Worm (Caenorhabditis elegans) whole organism, late embryonic: ENCODE measurements around the gene nkb-2.
A peak's percentile ranks its signal among the peaks of the same experiment; 100 is the strongest.

Experiments
- K09A11.1 ChIP-seq: sonication (generic microtip); optimal IDR thresholded peaks from 2 replicates; lab custom pipeline; 2017; ENCODE audit warnings: antibody characterized with exemption, mild to moderate bottlenecking, missing genetic modification characterization, missing compliant biosample characterization; ENCODE audit not compliant: insufficient read depth
- T23F11.4 ChIP-seq: fragments of 200-800 bp; sonication (Bioruptor generic); optimal IDR thresholded peaks from 2 replicates; lab custom pipeline; 2018; ENCODE audit warnings: mild to moderate bottlenecking, missing genetic modification characterization, missing compliant biosample characterization
- Y22D7AL.16 ChIP-seq: sonication (generic microtip); optimal IDR thresholded peaks from 2 replicates; lab custom pipeline; 2016; ENCODE audit warnings: missing genetic modification characterization, missing compliant biosample characterization
- ama-1 ChIP-seq: fragments of 150-350 bp; optimal IDR thresholded peaks from 2 replicates; lab custom pipeline; 2014
- ceh-14 ChIP-seq: sonication (generic microtip); optimal IDR thresholded peaks from 2 replicates; lab custom pipeline; 2016; ENCODE audit warnings: missing genotype, missing genetic modification characterization, missing compliant biosample characterization
- ceh-18 ChIP-seq: sonication (generic microtip); optimal IDR thresholded peaks from 2 replicates; lab custom pipeline; 2016; ENCODE audit warnings: missing genetic modification characterization, missing compliant biosample characterization
- ceh-22 ChIP-seq: sonication (generic microtip); optimal IDR thresholded peaks from 2 replicates; lab custom pipeline; 2017; ENCODE audit warnings: missing biosample characterization, missing genetic modification characterization
- ceh-24 ChIP-seq: sonication (generic microtip); optimal IDR thresholded peaks from 2 replicates; lab custom pipeline; 2016; ENCODE audit warnings: mild to moderate bottlenecking, missing genetic modification characterization, missing compliant biosample characterization
- ceh-30 ChIP-seq: fragments of 150-350 bp; optimal IDR thresholded peaks from 2 replicates; lab custom pipeline; 2014; ENCODE audit warnings: missing biosample characterization, missing genetic modification characterization
- ceh-34 ChIP-seq: sonication (generic microtip); optimal IDR thresholded peaks from 2 replicates; lab custom pipeline; 2016; ENCODE audit warnings: mild to moderate bottlenecking, missing genetic modification characterization, missing compliant biosample characterization
- ceh-48 ChIP-seq: sonication (generic microtip); optimal IDR thresholded peaks from 2 replicates; lab custom pipeline; 2016; ENCODE audit warnings: missing genetic modification characterization, inconsistent platforms, missing compliant biosample characterization
- ceh-6 ChIP-seq: fragments of 200-800 bp; sonication (Bioruptor generic); optimal IDR thresholded peaks from 2 replicates; lab custom pipeline; 2018; ENCODE audit warnings: mild to moderate bottlenecking, missing genetic modification characterization, missing compliant biosample characterization
- ceh-9 ChIP-seq: sonication (generic microtip); optimal IDR thresholded peaks from 2 replicates; lab custom pipeline; 2016; ENCODE audit warnings: mild to moderate bottlenecking, missing genetic modification characterization, inconsistent platforms, missing compliant biosample characterization
- dve-1 ChIP-seq: sonication (generic microtip); optimal IDR thresholded peaks from 2 replicates; lab custom pipeline; 2017; ENCODE audit warnings: antibody characterized with exemption, mild to moderate bottlenecking, missing genetic modification characterization, missing compliant biosample characterization
- elt-2 ChIP-seq: sonication (generic microtip); optimal IDR thresholded peaks from 2 replicates; lab custom pipeline; 2016; ENCODE audit warnings: missing genetic modification reagents, missing genetic modification characterization, missing compliant biosample characterization
- eyg-1 ChIP-seq: sonication (generic microtip); optimal IDR thresholded peaks from 2 replicates; lab custom pipeline; 2016; ENCODE audit warnings: missing genotype, missing genetic modification characterization, missing compliant biosample characterization
- fkh-6 ChIP-seq: sonication (generic microtip); optimal IDR thresholded peaks from 2 replicates; lab custom pipeline; 2016; ENCODE audit warnings: missing genetic modification characterization, missing compliant biosample characterization
- hlh-15 ChIP-seq: sonication (generic microtip); optimal IDR thresholded peaks from 2 replicates; lab custom pipeline; 2016; ENCODE audit warnings: missing genetic modification characterization, missing compliant biosample characterization
- hlh-30 ChIP-seq: sonication (generic microtip); optimal IDR thresholded peaks from 2 replicates; lab custom pipeline; 2017; ENCODE audit warnings: antibody characterized with exemption, missing genetic modification characterization, missing compliant biosample characterization; ENCODE audit not compliant: insufficient read depth
- lin-11 ChIP-seq: fragments of 200-800 bp; sonication (Bioruptor generic); optimal IDR thresholded peaks from 2 replicates; lab custom pipeline; 2018; ENCODE audit warnings: mild to moderate bottlenecking, missing genetic modification characterization, missing compliant biosample characterization
- madf-2 ChIP-seq: sonication (generic microtip); optimal IDR thresholded peaks from 2 replicates; lab custom pipeline; 2017; ENCODE audit warnings: missing genetic modification characterization, missing compliant biosample characterization
- nfya-1 ChIP-seq: sonication (generic microtip); optimal IDR thresholded peaks from 2 replicates; lab custom pipeline; 2017; ENCODE audit warnings: missing genetic modification characterization, mild to moderate bottlenecking, missing compliant biosample characterization, antibody characterized with exemption, moderate library complexity
- npax-4 ChIP-seq: sonication (generic microtip); optimal IDR thresholded peaks from 2 replicates; lab custom pipeline; 2016; ENCODE audit warnings: missing genetic modification characterization, missing compliant biosample characterization
- pax-1 ChIP-seq: fragments of 150-350 bp; optimal IDR thresholded peaks from 2 replicates; lab custom pipeline; 2014; ENCODE audit warnings: missing biosample characterization, missing genetic modification characterization
- pha-2 ChIP-seq: sonication (generic microtip); optimal IDR thresholded peaks from 2 replicates; lab custom pipeline; 2017; ENCODE audit warnings: mild to moderate bottlenecking, missing genetic modification characterization, missing compliant biosample characterization
- pqm-1 ChIP-seq: sonication (generic microtip); optimal IDR thresholded peaks from 2 replicates; lab custom pipeline; 2016; ENCODE audit warnings: missing genetic modification characterization, missing compliant biosample characterization
- pros-1 ChIP-seq: fragments of 150-350 bp; optimal IDR thresholded peaks from 2 replicates; lab custom pipeline; 2014; ENCODE audit warnings: missing biosample characterization, missing genetic modification reagents, missing genetic modification characterization
- ref-2 ChIP-seq: sonication (generic microtip); optimal IDR thresholded peaks from 2 replicates; lab custom pipeline; 2016; ENCODE audit warnings: missing genetic modification characterization, missing compliant biosample characterization
- rnt-1 ChIP-seq: sonication (generic microtip); optimal IDR thresholded peaks from 2 replicates; lab custom pipeline; 2016; ENCODE audit warnings: missing genetic modification characterization, missing compliant biosample characterization
- sox-4 ChIP-seq: sonication (generic microtip); optimal IDR thresholded peaks from 2 replicates; lab custom pipeline; 2017; ENCODE audit warnings: mild to moderate bottlenecking, missing genetic modification characterization, inconsistent platforms, missing compliant biosample characterization
- syd-9 ChIP-seq: sonication (generic microtip); optimal IDR thresholded peaks from 2 replicates; lab custom pipeline; 2016; ENCODE audit warnings: mild to moderate bottlenecking, missing genetic modification characterization, moderate library complexity, missing compliant biosample characterization
- tbx-2 ChIP-seq: sonication (generic microtip); optimal IDR thresholded peaks from 2 replicates; lab custom pipeline; 2016; ENCODE audit warnings: missing genetic modification characterization, missing compliant biosample characterization
- ttx-3 ChIP-seq: sonication (generic microtip); optimal IDR thresholded peaks from 2 replicates; lab custom pipeline; 2016; ENCODE audit warnings: missing genetic modification reagents, missing genetic modification characterization, missing compliant biosample characterization
- unc-3 ChIP-seq, 2 experiments: fragments of 200-800 bp in 1 of 2; sonication (Bioruptor generic) in 1 of 2; sonication (generic microtip) in 1 of 2; conservative IDR thresholded peaks in 1 of 2; optimal IDR thresholded peaks in 1 of 2; 2 replicates each; pipeline versions ENCODE4 v1.3.6 to Lab custom; 2016 to 2022; ENCODE audit warnings: missing compliant biosample characterization in 2 of 2, missing genetic modification characterization in 2 of 2, missing genetic modification reagents in 1 of 2
- ztf-16 ChIP-seq: sonication (generic microtip); optimal IDR thresholded peaks from 2 replicates; lab custom pipeline; 2017; ENCODE audit warnings: missing genetic modification characterization, missing compliant biosample characterization

Gene nkb-2

DNA sequence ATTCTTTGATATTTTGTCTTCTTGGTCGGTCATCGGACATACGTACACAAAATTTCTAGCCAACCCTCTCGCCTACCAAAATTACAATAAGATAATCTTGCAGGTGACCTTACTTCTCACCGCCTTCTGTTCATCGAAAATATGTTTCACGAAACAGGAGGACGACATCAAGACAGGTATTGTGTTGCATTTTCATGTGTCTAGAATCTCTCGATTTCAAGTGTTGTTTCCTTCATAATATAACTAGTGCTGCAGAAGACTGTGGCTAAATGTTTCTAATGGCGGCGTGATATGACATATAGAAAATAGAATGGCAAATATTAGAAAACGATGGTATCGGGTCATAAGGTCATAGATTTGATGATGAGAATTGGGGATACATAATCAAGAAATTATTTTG, 26.4 kb downstream of the nkb-2 start:
- TF ChIP-seq hlh-30 (no peak), pha-2 (tag; lab: Kevin White, UChicago) (no peak), ama-1 (lab: Kevin White, UChicago) (no peak), sox-4 (tag; lab: Kevin White, UChicago) (no peak), lin-11 (no peak), ztf-16 (tag; lab: Kevin White, UChicago) (no peak), pqm-1 (tag; lab: Kevin White, UChicago) (no peak), Y22D7AL.16 (tag; lab: Kevin White, UChicago) (no peak), tbx-2 (tag; lab: Kevin White, UChicago) (no peak), ceh-9 (tag; lab: Kevin White, UChicago) (no peak), syd-9 (tag; lab: Kevin White, UChicago) (no peak), K09A11.1 (tag; lab: Kevin White, UChicago) (no peak), ceh-22 (tag; lab: Kevin White, UChicago) (no peak), npax-4 (tag; lab: Kevin White, UChicago) (no peak), ceh-6 (GFP tag; lab: Kevin White, UChicago) (no peak), ceh-30 (tag; lab: Kevin White, UChicago) (no peak), hlh-15 (tag; lab: Kevin White, UChicago) (no peak)

DNA sequence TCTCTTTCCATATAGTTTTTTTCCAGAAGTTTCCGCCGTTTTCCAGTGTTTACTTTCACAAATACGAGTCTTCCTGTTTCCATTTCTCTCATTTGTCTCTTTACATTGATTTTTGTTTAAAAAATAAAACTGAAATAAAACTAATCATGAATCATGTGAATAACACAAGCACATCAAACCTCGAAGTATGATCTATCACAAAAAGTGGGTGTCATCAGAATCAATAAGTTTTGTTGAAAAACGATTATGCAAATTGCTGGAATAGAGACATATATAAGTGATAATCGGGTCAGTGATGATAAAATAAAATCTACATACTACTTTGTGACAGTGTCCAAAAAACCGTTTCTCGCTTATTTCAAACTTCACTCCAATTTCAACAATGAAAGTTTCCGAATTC, 30.1 kb downstream of the nkb-2 start, which contains the start of gene R09H10.7:
R09H10.7 (plus strand) TSS at position 301 of the 400 bp plus-strand sequence.
- TF ChIP-seq pros-1 (tag; lab: Kevin White, UChicago) (no peak), T23F11.4 (no peak), K09A11.1 (tag; lab: Kevin White, UChicago) (no peak), nfya-1 (tag; lab: Kevin White, UChicago) (no peak), pqm-1 (tag; lab: Kevin White, UChicago) (no peak)

DNA sequence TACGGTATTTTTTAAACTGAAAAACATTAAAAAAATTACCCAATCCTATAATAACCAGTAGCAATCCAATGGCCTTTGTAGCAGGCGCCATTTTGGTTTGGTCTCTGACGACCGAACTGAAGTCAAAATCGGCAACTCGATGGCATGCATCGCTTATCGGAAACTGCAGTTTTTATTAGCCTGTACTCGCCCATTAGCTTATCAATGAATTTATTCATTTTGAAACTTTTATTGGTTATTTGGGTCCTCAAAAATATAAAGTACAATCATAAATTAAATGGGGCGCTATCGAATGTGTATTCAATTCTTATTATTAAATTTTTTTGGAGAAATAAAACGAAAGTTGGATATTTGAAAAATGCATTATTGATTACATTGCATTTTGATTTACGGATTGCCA, 38.0 kb downstream of the nkb-2 start, which contains the start of gene R09H10.5:
R09H10.5 (minus strand) TSS at position 106 of the 400 bp plus-strand sequence.
- TF ChIP-seq unc-3 (GFP tag; conservative IDR thresholded peaks at IDR 0.05; lab: Robert Waterston, UW) (no peak), unc-3 (tag; optimal IDR thresholded peaks at IDR 0.05; lab: Kevin White, UChicago) (no peak), hlh-30 (no peak)

DNA sequence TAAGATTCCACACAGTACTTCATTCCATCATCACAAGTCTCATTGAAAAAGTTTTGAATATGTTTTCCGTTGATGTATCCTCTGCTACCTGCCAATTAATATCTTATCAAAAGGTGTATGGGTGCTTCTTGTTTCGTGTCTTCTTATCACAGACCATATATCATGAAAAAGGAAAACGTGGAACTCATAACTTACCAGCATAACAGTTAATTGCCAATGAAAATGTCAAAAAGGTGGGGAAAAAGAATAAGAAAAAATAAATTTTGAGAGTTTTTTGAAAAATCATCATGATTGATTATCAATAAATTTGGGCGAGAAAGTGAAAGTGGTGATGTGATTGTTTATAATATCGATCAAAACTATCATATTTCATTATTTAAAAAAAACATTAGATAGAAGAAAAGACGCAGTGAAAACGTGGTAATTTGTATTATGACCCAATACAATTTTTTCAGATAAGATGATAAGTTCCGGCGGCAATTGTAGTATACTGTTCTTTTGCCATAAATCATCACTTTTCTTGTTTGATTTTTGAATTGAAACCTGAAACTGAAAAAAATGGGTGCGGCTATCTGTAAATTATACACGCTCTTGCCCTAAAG, 40.3 kb downstream of the nkb-2 start, which contains the start of gene F56C4.4:
F56C4.4 (minus strand) TSS at position 315 of the 602 bp plus-strand sequence.
- TF ChIP-seq madf-2 (tag; lab: Kevin White, UChicago): no peak
- peak; percentile 48 for TF ChIP-seq elt-2 (tag; lab: Kevin White, UChicago)
- TF ChIP-seq, all 69 proteins: peak for 1

DNA sequence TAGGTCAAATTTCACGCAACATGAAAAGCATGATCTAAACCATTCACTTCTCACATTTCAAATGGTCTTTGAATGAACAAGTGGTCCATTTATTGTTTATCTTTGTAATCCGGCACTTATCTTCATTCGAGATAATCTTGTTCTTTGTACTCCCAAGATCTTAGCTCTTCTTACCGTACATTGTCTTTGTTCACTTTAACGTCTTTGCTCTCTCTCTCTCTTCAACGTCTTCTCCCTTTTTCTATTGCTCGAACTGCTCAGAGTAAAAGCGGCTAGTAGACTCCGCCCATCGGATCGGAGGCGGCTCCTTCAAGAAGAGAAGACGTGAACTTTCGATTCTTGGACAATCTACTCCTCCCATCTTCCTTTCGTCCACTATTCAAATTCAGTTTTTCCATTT, 45.9 kb downstream of the nkb-2 start, which contains the start of gene F56C4.1:
F56C4.1 (plus strand) TSS at position 301 of the 400 bp plus-strand sequence.
- TF ChIP-seq ceh-9 (tag; lab: Kevin White, UChicago) (no peak), hlh-15 (tag; lab: Kevin White, UChicago) (no peak), rnt-1 (tag; lab: Kevin White, UChicago) (no peak), syd-9 (tag; lab: Kevin White, UChicago) (no peak), ceh-18 (tag; lab: Kevin White, UChicago) (no peak), ceh-48 (tag; lab: Kevin White, UChicago) (no peak), ceh-22 (tag; lab: Kevin White, UChicago) (no peak), ref-2 (tag; lab: Kevin White, UChicago) (no peak), ttx-3 (tag; lab: Kevin White, UChicago) (no peak), fkh-6 (tag; lab: Kevin White, UChicago) (no peak), ceh-34 (no peak), npax-4 (tag; lab: Kevin White, UChicago) (no peak), ceh-24 (no peak), lin-11 (no peak), eyg-1 (no peak), ceh-14 (tag; lab: Kevin White, UChicago) (no peak), pax-1 (tag; lab: Kevin White, UChicago) (no peak), elt-2 (tag; lab: Kevin White, UChicago) (no peak), dve-1 (tag; lab: Kevin White, UChicago) (no peak), pros-1 (tag; lab: Kevin White, UChicago) (no peak)
